Worm (Caenorhabditis elegans): ENCODE measurements around the gene ZK177.9.

Gene ZK177.9

DNA sequence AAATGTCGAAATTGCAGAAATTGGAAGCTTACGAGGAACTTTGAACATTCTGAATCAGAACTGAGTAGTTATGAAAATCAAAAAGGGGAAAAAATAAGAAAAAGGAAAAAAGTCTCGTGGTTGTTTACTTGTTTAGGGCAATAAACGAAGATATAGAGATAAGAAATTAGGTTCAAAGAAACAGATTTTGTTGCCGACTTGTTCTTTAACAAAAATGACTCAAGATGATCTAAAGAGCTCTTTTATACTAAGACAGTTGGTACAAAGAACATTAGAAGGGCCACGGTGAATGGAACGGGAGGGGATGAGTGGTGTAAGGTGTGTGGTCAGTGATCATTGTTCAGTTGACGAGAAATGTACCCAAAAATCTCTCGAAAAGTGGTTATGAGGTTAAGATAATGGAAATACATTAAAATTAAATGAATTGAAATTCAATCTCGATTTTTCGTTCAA lies 29.9 kb upstream of the ZK177.9 start, which contains the start of gene acdh-2:
Gene acdh-2 (minus strand): TSS at position 51 of the 453 bp plus-strand sequence.
- TF ChIP-seq ztf-11 (tag; optimal IDR thresholded peaks at IDR 0.05) (no peak), M03D4.4 (tag; optimal IDR thresholded peaks at IDR 0.05) (no peak), unc-120 (tag; optimal IDR thresholded peaks at IDR 0.05; ENCODE audit: poor library complexity, severe bottlenecking) (no peak), ceh-43 (GFP tag; optimal IDR thresholded peaks at IDR 0.05) (no peak), elt-1 (tag; optimal IDR thresholded peaks at IDR 0.05; ENCODE audit: borderline replicate concordance, insufficient read depth) (no peak), ceh-83 (GFP tag; optimal IDR thresholded peaks at IDR 0.05) (no peak), mls-2 (tag; optimal IDR thresholded peaks at IDR 0.05) (no peak), ces-1 (GFP tag; optimal IDR thresholded peaks at IDR 0.05) (no peak), bed-3 (GFP tag; optimal IDR thresholded peaks at IDR 0.05) (no peak), pha-4 (tag; optimal IDR thresholded peaks at IDR 0.05) (no peak), tbx-8 (GFP tag; optimal IDR thresholded peaks at IDR 0.05) (no peak), blmp-1 (tag; optimal IDR thresholded peaks at IDR 0.05) (no peak), nhr-237 (tag; optimal IDR thresholded peaks at IDR 0.05) (no peak), drap-1 (GFP tag; optimal IDR thresholded peaks at IDR 0.05) (no peak), lsy-2 (tag; optimal IDR thresholded peaks at IDR 0.05) (no peak), cnd-1 (tag; optimal IDR thresholded peaks at IDR 0.05) (no peak), lin-13 (tag; optimal IDR thresholded peaks at IDR 0.05) (no peak), flh-1 (GFP tag; optimal IDR thresholded peaks at IDR 0.05) (no peak), unc-39 (tag; optimal IDR thresholded peaks at IDR 0.05) (no peak), sptf-1 (tag; optimal IDR thresholded peaks at IDR 0.05) (no peak)

DNA sequence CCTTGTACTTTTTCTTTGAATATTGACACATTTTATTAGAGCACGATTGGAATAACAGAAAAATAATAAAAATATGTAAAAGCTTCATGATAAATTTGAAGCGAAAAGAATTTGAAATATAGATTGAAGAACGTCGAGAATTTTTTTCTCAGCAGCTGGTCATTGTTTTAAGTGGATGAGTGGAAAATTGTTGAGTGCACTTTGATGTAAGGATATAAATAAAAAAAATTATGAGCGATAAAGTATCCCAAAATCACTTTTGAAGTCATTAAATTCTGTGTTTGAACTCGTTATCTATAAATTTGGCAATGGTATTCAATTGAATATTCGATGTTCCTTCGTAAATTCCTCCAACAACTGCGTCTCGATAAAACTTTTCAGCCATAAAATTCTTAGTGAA lies 27.2 kb upstream of the ZK177.9 start, which contains the start of gene ins-13:
Gene ins-13 (minus strand): TSS at position 101 of the 400 bp plus-strand sequence.
- TF ChIP-seq hlh-1 (tag; optimal IDR thresholded peaks at IDR 0.05): no peak
- no peak for TF ChIP-seq nhr-76 (tag; optimal IDR thresholded peaks at IDR 0.05)
- no peak for TF ChIP-seq nhr-237 (tag; optimal IDR thresholded peaks at IDR 0.05)
- no peak for TF ChIP-seq bed-3 (GFP tag; optimal IDR thresholded peaks at IDR 0.05)
- no peak for TF ChIP-seq pha-4 (tag; optimal IDR thresholded peaks at IDR 0.05)
- TF ChIP-seq zip-8 (tag; optimal IDR thresholded peaks at IDR 0.05): no peak
- no peak for TF ChIP-seq flh-1 (GFP tag; optimal IDR thresholded peaks at IDR 0.05)
- TF ChIP-seq elt-1 (tag; optimal IDR thresholded peaks at IDR 0.05; ENCODE audit: borderline replicate concordance, insufficient read depth): no peak
- TF ChIP-seq mls-2 (tag; optimal IDR thresholded peaks at IDR 0.05): no peak
- TF ChIP-seq cnd-1 (tag; optimal IDR thresholded peaks at IDR 0.05): no peak
- no peak for TF ChIP-seq blmp-1 (tag; optimal IDR thresholded peaks at IDR 0.05)
- no peak for TF ChIP-seq lsy-2 (tag; optimal IDR thresholded peaks at IDR 0.05)
- TF ChIP-seq lin-32 (GFP tag; optimal IDR thresholded peaks at IDR 0.05): no peak
- TF ChIP-seq tbx-8 (GFP tag; optimal IDR thresholded peaks at IDR 0.05): no peak
- TF ChIP-seq mab-5 (tag; optimal IDR thresholded peaks at IDR 0.05): no peak

DNA sequence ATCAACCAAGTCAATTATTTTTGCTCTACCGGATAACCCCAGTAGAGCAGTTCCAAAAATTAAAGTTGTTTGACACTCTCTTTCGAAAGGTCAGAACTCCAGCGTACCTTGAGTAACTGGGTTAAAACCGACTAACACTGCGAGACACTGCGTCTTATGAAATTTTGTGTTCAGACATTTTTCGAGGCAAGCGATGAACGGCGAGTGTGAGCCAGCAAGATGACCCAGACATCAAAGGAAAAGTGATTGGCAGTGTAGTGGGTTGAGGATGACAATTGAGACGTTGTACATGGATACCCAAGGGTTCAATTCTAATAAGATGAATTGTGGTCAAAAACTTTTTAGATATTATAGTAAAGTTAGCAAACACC lies 26.6 kb upstream of the ZK177.9 start:
- peak; percentile 23 for TF ChIP-seq nhr-2 (tag; optimal IDR thresholded peaks at IDR 0.05)
- no peak for TF ChIP-seq mab-5 (tag; optimal IDR thresholded peaks at IDR 0.05)

DNA sequence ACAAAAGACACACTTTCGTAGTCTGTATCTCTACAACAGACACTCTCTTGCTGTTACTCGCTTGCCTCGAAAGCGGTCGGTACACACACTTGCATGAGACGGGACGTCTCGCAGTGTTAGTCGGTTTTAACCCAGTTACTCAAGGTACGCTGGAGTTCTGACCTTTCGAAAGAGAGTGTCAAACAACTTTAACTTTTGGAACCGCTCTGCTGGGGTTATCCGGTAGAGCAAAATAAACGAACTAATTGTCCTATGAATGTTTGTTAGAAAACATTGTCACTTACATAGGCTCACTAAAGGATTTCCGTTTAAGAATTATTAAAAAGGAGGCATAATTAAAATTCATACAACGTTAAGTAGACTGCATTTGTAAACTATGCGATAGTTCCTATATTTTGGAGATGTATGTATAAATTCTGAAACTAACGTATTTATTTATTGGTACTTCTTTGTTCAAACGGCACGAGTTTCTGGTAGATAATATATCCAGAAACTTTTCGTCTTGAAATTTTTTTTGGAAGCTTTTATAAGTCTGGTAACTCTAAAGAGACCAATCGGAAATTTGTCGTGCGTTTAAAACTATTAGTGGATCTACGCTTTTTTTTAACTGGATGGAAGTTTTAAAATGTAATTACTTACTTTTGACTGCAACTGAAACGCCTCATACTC lies 26.1 kb upstream of the ZK177.9 start:
- TF ChIP-seq ceh-43 (GFP tag; optimal IDR thresholded peaks at IDR 0.05) (peak; percentile 86), ham-2 (GFP tag; optimal IDR thresholded peaks at IDR 0.05) (peak; percentile 75), mls-2 (tag; optimal IDR thresholded peaks at IDR 0.05) (peak; percentile 95), M03D4.4 (tag; optimal IDR thresholded peaks at IDR 0.05) (peak; percentile 86), nhr-2 (tag; optimal IDR thresholded peaks at IDR 0.05) (peak; percentile 86), drap-1 (GFP tag; optimal IDR thresholded peaks at IDR 0.05) (peak; percentile 89), mab-5 (tag; optimal IDR thresholded peaks at IDR 0.05) (peak; percentile 84), nhr-12 (tag; optimal IDR thresholded peaks at IDR 0.05) (peak; percentile 89), elt-1 (tag; optimal IDR thresholded peaks at IDR 0.05; ENCODE audit: borderline replicate concordance, insufficient read depth) (no peak), tbx-8 (GFP tag; optimal IDR thresholded peaks at IDR 0.05) (peak; percentile 93), ceh-39 (tag; optimal IDR thresholded peaks at IDR 0.05) (peak; percentile 74), hlh-1 (tag; optimal IDR thresholded peaks at IDR 0.05) (peak; percentile 72), sptf-1 (tag; optimal IDR thresholded peaks at IDR 0.05) (peak; percentile 93), snpc-4 (tag; optimal IDR thresholded peaks at IDR 0.05) (no peak), lin-32 (GFP tag; optimal IDR thresholded peaks at IDR 0.05) (peak; percentile 78), flh-1 (GFP tag; optimal IDR thresholded peaks at IDR 0.05) (peak; percentile 29), ces-1 (GFP tag; optimal IDR thresholded peaks at IDR 0.05) (peak; percentile 99), pha-4 (tag; optimal IDR thresholded peaks at IDR 0.05) (peak; percentile 92), elt-3 (tag; optimal IDR thresholded peaks at IDR 0.05) (peak; percentile 80), ztf-11 (tag; optimal IDR thresholded peaks at IDR 0.05) (peak; percentile 83), cnd-1 (tag; optimal IDR thresholded peaks at IDR 0.05) (peak; percentile 80), nhr-76 (tag; optimal IDR thresholded peaks at IDR 0.05) (no peak), ceh-83 (GFP tag; optimal IDR thresholded peaks at IDR 0.05) (peak; percentile 93), lin-13 (tag; optimal IDR thresholded peaks at IDR 0.05) (peak; percentile 85), mep-1 (tag; optimal IDR thresholded peaks at IDR 0.05) (peak; percentile 96), nhr-28 (tag; optimal IDR thresholded peaks at IDR 0.05) (peak; percentile 24), bed-3 (GFP tag; optimal IDR thresholded peaks at IDR 0.05) (peak; percentile 65), nhr-237 (tag; optimal IDR thresholded peaks at IDR 0.05) (peak; percentile 92), blmp-1 (tag; optimal IDR thresholded peaks at IDR 0.05) (no peak), zip-8 (tag; optimal IDR thresholded peaks at IDR 0.05) (no peak), lsy-2 (tag; optimal IDR thresholded peaks at IDR 0.05) (peak; percentile 84), sem-2 (GFP tag; optimal IDR thresholded peaks at IDR 0.05) (peak; percentile 76), unc-62 (GFP tag; optimal IDR thresholded peaks at IDR 0.05) (peak; percentile 89), unc-39 (tag; optimal IDR thresholded peaks at IDR 0.05) (peak; percentile 55), unc-120 (tag; optimal IDR thresholded peaks at IDR 0.05; ENCODE audit: poor library complexity, severe bottlenecking) (peak; percentile 94)

Measured in whole organism, mixed stage, embryonic.